Worm (Caenorhabditis elegans): ENCODE results near the gene ZK686.6.

Gene ZK686.6

DNA sequence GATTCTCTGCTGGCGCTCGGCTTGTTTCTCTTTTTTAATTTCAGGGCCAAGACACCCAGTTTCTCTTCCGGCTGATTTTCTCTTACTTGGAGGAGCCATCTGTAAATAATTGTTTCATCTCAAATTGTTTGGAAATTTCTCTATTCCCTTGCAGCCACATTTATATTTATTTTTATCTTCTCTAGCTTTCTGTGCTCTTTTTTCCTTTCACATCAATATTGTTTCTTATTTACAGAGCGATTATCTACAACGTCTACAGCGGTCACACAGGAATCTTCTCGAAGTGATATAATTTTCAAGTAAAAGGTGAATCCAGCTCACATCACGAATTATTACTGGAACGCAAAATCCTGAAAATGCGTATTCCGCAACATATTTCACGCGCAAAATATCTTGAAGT lies at the start of gene ZK686.6, which contains the start of gene ZK686.1:
ZK686.6 (minus strand) TSS at position 101 of the 400 bp plus-strand sequence.
ZK686.1 (plus strand) TSS at position 234 of the 400 bp plus-strand sequence.
- TF ChIP-seq ceh-62 (tag; optimal IDR thresholded peaks at IDR 0.05) (no peak), fos-1 (tag; optimal IDR thresholded peaks at IDR 0.05) (no peak), daf-8 (GFP tag; IDR thresholded peaks at IDR 0.05) (no peak), unc-62 (GFP tag; optimal IDR thresholded peaks at IDR 0.05 in 1 of 2) (no peak), unc-62 (tag; optimal IDR thresholded peaks at IDR 0.05) (no peak), dpl-1 (GFP tag; optimal IDR thresholded peaks at IDR 0.05) (no peak)

DNA sequence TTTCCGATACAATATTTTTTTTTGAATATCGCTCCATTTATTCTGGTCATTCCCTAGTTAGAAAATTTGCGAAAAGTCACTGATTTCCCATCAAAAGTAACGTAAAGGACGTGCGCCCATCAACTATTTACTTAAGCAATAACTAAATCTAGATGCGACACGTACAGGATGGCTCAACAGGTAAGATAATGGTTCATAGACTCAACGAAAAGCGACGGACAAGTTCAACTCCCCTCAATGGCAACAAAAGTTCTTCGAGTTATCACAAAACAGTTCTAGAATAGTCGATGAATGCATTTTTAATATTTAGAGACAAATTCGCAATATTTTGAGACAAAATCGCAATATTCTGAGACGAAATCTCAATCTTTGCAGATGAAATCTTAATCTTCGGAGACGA lies 48.3 kb upstream of the ZK686.6 start:
- TF ChIP-seq lin-38 (GFP tag; IDR thresholded peaks at IDR 0.05) = peak; percentile 15; the same call in 1 of the 2 replicates
- TF ChIP-seq dmd-8 (GFP tag; IDR thresholded peaks at IDR 0.05) = 0 out of 2 replicates have a peak, but pooled peaks have one; percentile 62
- TF ChIP-seq lim-7 (GFP tag; IDR thresholded peaks at IDR 0.05) = peak; percentile 59; the same call in 1 of the 2 replicates

DNA sequence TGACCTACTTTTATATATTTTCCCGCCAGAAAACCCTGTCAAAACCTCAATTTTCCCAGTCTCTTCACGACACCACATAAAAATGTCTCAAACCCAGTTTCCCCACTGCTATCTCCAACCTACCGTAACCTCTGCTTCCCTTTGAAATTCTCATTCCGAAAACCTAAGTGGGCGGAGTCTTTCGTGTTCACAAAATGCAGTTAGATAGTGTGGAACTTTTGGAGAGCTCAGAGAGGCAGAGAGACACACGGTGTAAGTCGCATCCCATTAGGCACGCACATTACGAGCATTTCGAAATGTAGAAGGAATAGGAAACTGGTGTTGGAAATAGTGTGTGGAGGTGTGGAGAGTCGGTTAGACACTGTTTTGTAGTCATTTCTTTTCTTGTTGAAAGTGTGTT lies 47.1 kb upstream of the ZK686.6 start:
- TF ChIP-seq nhr-111 (GFP tag; optimal IDR thresholded peaks at IDR 0.05) (no peak), unc-62 (GFP tag; optimal IDR thresholded peaks at IDR 0.05 in 1 of 2) (peak in 1 of 2 experiments; percentile 5), unc-62 (tag; optimal IDR thresholded peaks at IDR 0.05) (no peak), F26F4.8 (GFP tag; conservative IDR thresholded peaks at IDR 0.05) (no peak), dpl-1 (GFP tag; optimal IDR thresholded peaks at IDR 0.05) (no peak), aha-1 (tag) (peak; percentile 18)

DNA sequence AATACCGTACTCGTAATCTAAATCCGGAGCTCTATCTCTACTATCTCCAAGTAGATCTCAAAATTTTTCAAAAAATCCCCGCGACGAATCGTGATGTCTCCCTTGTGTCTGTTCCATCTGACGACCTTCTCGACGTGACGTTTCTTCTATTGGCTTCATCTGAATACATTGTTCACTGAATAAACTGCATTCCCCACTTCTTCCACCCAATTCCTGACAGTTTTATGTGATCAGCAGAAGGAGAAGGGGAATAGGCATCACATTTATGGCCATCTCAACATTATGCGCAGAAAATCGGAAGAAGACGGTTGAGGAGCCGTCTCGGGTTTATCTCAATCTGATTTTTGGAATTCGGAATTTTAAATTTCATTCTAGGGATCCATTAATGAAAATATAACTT lies 46.2 kb upstream of the ZK686.6 start:
- TF ChIP-seq snpc-4 (tag; optimal IDR thresholded peaks at IDR 0.05) = no peak
- no peak for TF ChIP-seq nhr-10 (tag; optimal IDR thresholded peaks at IDR 0.05)
- TF ChIP-seq Y105C5A.15 (GFP tag; IDR thresholded peaks at IDR 0.05) = no peak
- TF ChIP-seq lir-3 (tag; optimal IDR thresholded peaks at IDR 0.05) = no peak
- TF ChIP-seq zfp-2 (tag; optimal IDR thresholded peaks at IDR 0.05) = no peak
- TF ChIP-seq set-16 (GFP tag; IDR thresholded peaks at IDR 0.05) = no peak
- TF ChIP-seq vab-7 (GFP tag; IDR thresholded peaks at IDR 0.05) = no peak
- no peak for TF ChIP-seq tag-97 (GFP tag; IDR thresholded peaks at IDR 0.05)
- no peak for TF ChIP-seq zip-2 (tag; optimal IDR thresholded peaks at IDR 0.05)
- no peak for TF ChIP-seq nhr-77 (tag; optimal IDR thresholded peaks at IDR 0.05)
- no peak for TF ChIP-seq mes-2 (tag; optimal IDR thresholded peaks at IDR 0.05; ENCODE audit: poor library complexity, severe bottlenecking)
- no peak for TF ChIP-seq F49E8.2 (tag; optimal IDR thresholded peaks at IDR 0.05; ENCODE audit: borderline replicate concordance)
- TF ChIP-seq hlh-11 (tag; optimal IDR thresholded peaks at IDR 0.05) = no peak
- no peak for TF ChIP-seq aly-2 (tag; optimal IDR thresholded peaks at IDR 0.05)
- no peak for TF ChIP-seq nhr-6 (tag; optimal IDR thresholded peaks at IDR 0.05)

DNA sequence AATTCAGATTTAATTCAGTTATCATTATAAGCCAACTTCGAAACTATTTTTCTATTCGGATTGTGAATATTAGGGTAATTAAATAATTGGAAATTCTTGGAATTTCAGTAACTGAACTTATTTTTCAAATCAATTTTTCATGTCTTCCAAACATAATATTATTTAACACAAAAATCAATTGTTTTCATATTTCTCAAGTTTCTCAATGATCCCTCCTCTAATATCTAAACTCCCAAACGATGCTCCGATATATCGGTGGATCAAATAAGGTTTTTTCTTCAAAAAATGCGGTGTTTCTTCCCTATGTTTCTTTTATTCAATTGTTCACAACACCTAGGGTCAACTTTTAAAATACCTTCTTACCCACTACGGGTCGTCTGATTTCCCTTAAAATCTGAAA lies 43.7 kb upstream of the ZK686.6 start:
- TF ChIP-seq ceh-20 (GFP tag; IDR thresholded peaks at IDR 0.05) (no peak), rbr-2 (tag; optimal IDR thresholded peaks at IDR 0.05) (no peak), nhr-6 (tag; optimal IDR thresholded peaks at IDR 0.05) (peak; percentile 100)

DNA sequence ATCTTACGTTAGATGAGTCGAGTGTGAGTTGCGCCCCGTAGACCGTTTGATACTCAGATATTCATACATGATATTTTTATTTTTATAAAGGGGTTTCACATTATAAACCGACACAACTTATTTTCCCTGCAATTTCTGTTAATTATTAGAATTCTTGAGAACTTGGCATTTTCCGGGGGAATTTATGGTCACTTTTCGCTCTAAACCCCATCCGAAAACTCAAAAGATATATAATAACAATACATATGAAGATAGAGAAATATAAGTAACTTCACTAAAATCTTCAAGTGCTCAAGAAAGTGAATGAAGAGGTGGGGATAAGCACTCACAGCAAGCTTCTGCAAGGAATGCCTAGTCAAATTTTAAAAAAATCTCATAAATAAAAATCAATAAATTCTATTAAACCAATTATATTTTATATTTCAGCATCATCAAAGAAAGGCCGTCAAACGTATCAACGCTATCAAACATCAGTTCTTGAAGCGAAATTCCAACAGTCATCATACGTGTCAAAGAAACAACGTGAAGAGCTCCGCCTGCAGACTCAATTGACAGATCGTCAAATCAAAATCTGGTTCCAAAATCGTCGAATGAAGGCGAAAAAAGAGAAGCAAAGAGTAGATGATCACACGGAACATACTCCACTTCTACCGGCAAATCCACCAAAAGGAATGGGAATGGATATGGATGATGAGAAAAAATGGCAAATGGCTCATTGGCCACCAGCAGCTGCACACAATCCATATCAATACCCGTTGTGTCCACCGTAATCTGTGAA lies 43.0 kb upstream of the ZK686.6 start:
- TF ChIP-seq nhr-6 (tag; optimal IDR thresholded peaks at IDR 0.05) (peak; percentile 100), mxl-2 (GFP tag; conservative IDR thresholded peaks at IDR 0.05) (no peak), mes-2 (tag; optimal IDR thresholded peaks at IDR 0.05; ENCODE audit: poor library complexity, severe bottlenecking) (no peak), mxl-3 (GFP tag; optimal IDR thresholded peaks at IDR 0.05) (no peak), aly-2 (tag; optimal IDR thresholded peaks at IDR 0.05) (no peak)

Data from whole organism, L4 larva.